Worm (Caenorhabditis elegans) whole organism, L4 larva: ENCODE data around the gene F19B2.6.

Experiments used
- D1046.2 ChIP-seq: fragments of 200-800 bp; sonication (Bioruptor generic); IDR thresholded peaks from 2 replicates; pipeline ENCODE4 v1.3.6; 2022; ENCODE audit warnings: missing genetic modification characterization, missing compliant biosample characterization
- F44E2.7 ChIP-seq: fragments of 200-800 bp; sonication (Bioruptor generic); IDR thresholded peaks from 2 replicates; pipeline ENCODE4 v2.1.2; 2022; ENCODE audit warnings: missing genetic modification characterization, missing compliant biosample characterization
- T26A8.4 ChIP-seq: fragments of 200-800 bp; sonication (Bioruptor generic); IDR thresholded peaks from 2 replicates; pipeline ENCODE4 v1.3.6; 2022; ENCODE audit warnings: missing genetic modification characterization, missing compliant biosample characterization
- Y105C5A.15 ChIP-seq: fragments of 200-800 bp; sonication (Bioruptor generic); IDR thresholded peaks from 2 replicates; pipeline ENCODE4 v1.3.6; 2022; ENCODE audit warnings: missing genetic modification characterization, missing compliant biosample characterization
- ZK546.5 ChIP-seq, 2 experiments: sonication (generic microtip); optimal IDR thresholded peaks; 2 replicates each; lab custom pipeline; 2017; ENCODE audit warnings: missing biosample characterization in 2 of 2, missing genetic modification characterization in 2 of 2
- aha-1 ChIP-seq: fragments of 150-350 bp; peaks from one replicate; lab custom pipeline; 2014; ENCODE audit warnings: missing biosample characterization, missing genetic modification characterization
- ama-1 ChIP-seq: fragments of 150-350 bp; optimal IDR thresholded peaks from 2 replicates; lab custom pipeline; 2014; ENCODE audit warnings: inconsistent platforms, mixed read lengths
- ceh-44 ChIP-seq: fragments of 200-800 bp; sonication (Bioruptor generic); IDR thresholded peaks from 2 replicates; pipeline ENCODE4 v1.3.6; 2022; ENCODE audit warnings: missing genetic modification reagents, missing genetic modification characterization, missing compliant biosample characterization
- ceh-82 ChIP-seq: sonication (generic microtip); optimal IDR thresholded peaks from 2 replicates; lab custom pipeline; 2017; ENCODE audit warnings: missing biosample characterization, missing genetic modification characterization
- ces-1 ChIP-seq: fragments of 150-350 bp; sonication (generic microtip); optimal IDR thresholded peaks from 4 replicates; lab custom pipeline; 2014; ENCODE audit warnings: missing biosample characterization, missing genetic modification reagents, missing genetic modification characterization
- ctbp-1 ChIP-seq: fragments of 200-800 bp; sonication (Bioruptor generic); IDR thresholded peaks from 2 replicates; pipeline ENCODE4 v1.3.6; 2022; ENCODE audit warnings: missing genetic modification reagents, missing genetic modification characterization, missing compliant biosample characterization
- daf-8 ChIP-seq: fragments of 200-800 bp; sonication (Bioruptor generic); IDR thresholded peaks from 2 replicates; pipeline ENCODE4 v1.3.6; 2022; ENCODE audit warnings: missing genetic modification characterization, missing compliant biosample characterization
- dmd-6 ChIP-seq: fragments of 200-800 bp; sonication (Bioruptor generic); IDR thresholded peaks from 2 replicates; pipeline ENCODE4 v1.3.6; 2022; ENCODE audit warnings: missing genetic modification reagents, missing genetic modification characterization, missing compliant biosample characterization
- egl-43 ChIP-seq: fragments of 200-800 bp; sonication (Bioruptor generic); IDR thresholded peaks from 2 replicates; pipeline ENCODE4 v1.3.6; 2022; ENCODE audit warnings: missing genetic modification reagents, missing genetic modification characterization, missing compliant biosample characterization
- fkh-10 ChIP-seq: fragments of 150-350 bp; optimal IDR thresholded peaks from 2 replicates; lab custom pipeline; 2014; ENCODE audit warnings: missing biosample characterization, missing genetic modification reagents, missing genetic modification characterization
- hmg-1.1 ChIP-seq: fragments of 200-800 bp; sonication (Bioruptor generic); IDR thresholded peaks from 2 replicates; pipeline ENCODE4 v1.3.6; 2022; ENCODE audit warnings: missing genetic modification reagents, missing genetic modification characterization, missing compliant biosample characterization
- lin-1 ChIP-seq: fragments of 200-800 bp; sonication (Bioruptor generic); IDR thresholded peaks from 2 replicates; pipeline ENCODE4 v1.3.6; 2022; ENCODE audit warnings: missing genetic modification reagents, missing genetic modification characterization, missing compliant biosample characterization
- lin-15B ChIP-seq: fragments of 150-350 bp; sonication (generic microtip); optimal IDR thresholded peaks from 3 replicates; lab custom pipeline; 2014; ENCODE audit warnings: missing biosample characterization, missing genetic modification characterization
- lin-39 ChIP-seq: fragments of 150-350 bp; optimal IDR thresholded peaks from 2 replicates; lab custom pipeline; 2014; ENCODE audit warnings: missing biosample characterization, missing genetic modification reagents, missing genetic modification characterization
- madf-5 ChIP-seq, 2 experiments: fragments of 200-800 bp; sonication (Bioruptor generic); IDR thresholded peaks; 2 replicates each; pipeline ENCODE4 v1.3.6; 2022; ENCODE audit warnings: missing compliant biosample characterization in 2 of 2, missing genetic modification characterization in 2 of 2
- mep-1 ChIP-seq: fragments of 150-350 bp; sonication (generic microtip); optimal IDR thresholded peaks from 3 replicates; lab custom pipeline; 2014; ENCODE audit warnings: missing biosample characterization, missing genetic modification characterization
- nhr-102 ChIP-seq: sonication (generic microtip); optimal IDR thresholded peaks from 2 replicates; lab custom pipeline; 2016; ENCODE audit warnings: mild to moderate bottlenecking, missing genetic modification characterization, moderate library complexity, missing compliant biosample characterization
- nhr-41 ChIP-seq: fragments of 200-800 bp; sonication (Bioruptor generic); IDR thresholded peaks from 2 replicates; pipeline ENCODE4 v1.3.6; 2022; ENCODE audit warnings: missing genetic modification reagents, missing genetic modification characterization, missing compliant biosample characterization
- nhr-42 ChIP-seq: fragments of 200-800 bp; sonication (Bioruptor generic); IDR thresholded peaks from 2 replicates; pipeline ENCODE4 v1.3.6; 2022; ENCODE audit warnings: missing genetic modification characterization, missing compliant biosample characterization
- php-3 ChIP-seq: fragments of 200-800 bp; sonication (Bioruptor generic); IDR thresholded peaks from 2 replicates; pipeline ENCODE4 v1.3.6; 2022; ENCODE audit warnings: missing genetic modification reagents, missing genetic modification characterization, missing compliant biosample characterization
- set-16 ChIP-seq: fragments of 200-800 bp; sonication (Bioruptor generic); IDR thresholded peaks from 2 replicates; pipeline ENCODE4 v1.3.6; 2022; ENCODE audit warnings: missing genetic modification reagents, missing genetic modification characterization, missing compliant biosample characterization
- skn-1 ChIP-seq: fragments of 150-350 bp; optimal IDR thresholded peaks from 2 replicates; lab custom pipeline; 2014; ENCODE audit warnings: missing biosample characterization, missing genetic modification characterization
- tra-1 ChIP-seq: fragments of 200-800 bp; sonication (Bioruptor generic); IDR thresholded peaks from 2 replicates; pipeline ENCODE4 v1.3.6; 2022; ENCODE audit warnings: missing genetic modification reagents, missing genetic modification characterization, missing compliant biosample characterization
- unc-62 ChIP-seq, 3 experiments: fragments of 150-350 bp in 1 of 3; sonication (generic microtip); optimal IDR thresholded peaks in 2 of 3; peaks in 1 of 3; 1 replicate in 1 of 3; 2 replicates in 2 of 3; lab custom pipeline; 2014 to 2017; ENCODE audit warnings: missing biosample characterization in 3 of 3, missing genetic modification characterization in 3 of 3, missing genetic modification reagents in 3 of 3, missing genotype in 1 of 3
- zag-1 ChIP-seq: fragments of 150-350 bp; optimal IDR thresholded peaks from 2 replicates; lab custom pipeline; 2014; ENCODE audit warnings: missing biosample characterization, missing genetic modification characterization
- zip-11 ChIP-seq: fragments of 200-800 bp; sonication (Bioruptor generic); IDR thresholded peaks from 2 replicates; pipeline ENCODE4 v1.3.6; 2022; ENCODE audit warnings: missing genetic modification characterization, missing compliant biosample characterization

The F19B2.6 gene

DNA sequence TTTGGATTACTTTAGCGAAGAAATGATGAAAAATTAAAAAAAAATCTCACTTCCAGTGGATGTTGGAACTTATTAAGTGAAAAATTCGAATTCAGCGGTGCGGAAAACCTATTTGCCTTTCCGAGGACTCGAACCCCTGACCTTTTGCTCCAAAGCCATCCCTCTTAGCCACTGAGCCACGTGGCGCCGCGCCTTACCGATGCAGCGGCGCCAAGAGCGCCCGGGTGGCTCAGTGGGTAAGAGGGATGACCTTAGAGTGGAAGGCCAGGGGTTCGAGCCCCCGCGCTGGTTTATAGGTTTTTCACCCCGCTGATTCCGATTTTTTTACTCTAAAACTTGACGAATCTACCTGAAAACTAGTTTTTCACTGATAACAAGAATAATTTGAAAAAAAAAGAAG, 30.8 kb upstream of the F19B2.6 start:
- TF ChIP-seq aha-1 (peak; percentile 40), nhr-102 (tag; lab: Kevin White, UChicago) (no peak), egl-43 (GFP tag; lab: Robert Waterston, UW) (0 out of 2 replicates have a peak, but pooled peaks have one; percentile 10), nhr-41 (GFP tag; lab: Robert Waterston, UW) (no peak), lin-39 (tag; lab: Kevin White, UChicago) (no peak), F44E2.7 (0 out of 2 replicates have a peak, but pooled peaks have one; percentile 64), fkh-10 (no peak), tra-1 (GFP tag; lab: Robert Waterston, UW) (peak; percentile 45; the same call in 1 of the 2 replicates), set-16 (peak; percentile 90)
- TF ChIP-seq, all 104 proteins: peak for 5

DNA sequence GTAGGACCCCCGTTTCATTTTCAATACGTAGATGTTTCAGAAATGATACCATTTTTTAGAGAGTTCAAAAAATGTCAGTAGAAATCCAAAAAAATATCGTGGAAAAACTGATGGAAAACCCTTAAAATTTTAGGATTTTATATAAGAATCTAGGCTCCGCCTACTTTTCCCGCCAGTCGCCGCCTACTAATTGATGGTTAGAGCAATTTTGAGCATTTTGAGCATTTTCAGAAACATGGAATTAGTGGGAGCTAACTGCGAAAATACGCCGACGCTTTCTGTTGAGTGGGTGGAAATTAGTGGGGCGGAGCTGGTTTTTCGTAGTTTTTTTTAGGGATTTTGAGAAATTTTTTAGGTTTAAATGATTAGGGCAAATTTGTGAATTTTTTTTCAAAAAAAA, 25.2 kb upstream of the F19B2.6 start, which contains the start of gene ssu-1:
TSS of gene ssu-1 (minus strand) at position 101 of the 400 bp plus-strand sequence.
- no peak for TF ChIP-seq mep-1
- no peak for TF ChIP-seq nhr-42 (GFP tag; lab: Robert Waterston, UW)
- no peak for TF ChIP-seq madf-5 (GFP tag; IDR thresholded peaks at IDR 0.05; lab: Robert Waterston, UW)
- no peak for TF ChIP-seq T26A8.4 (GFP tag; lab: Robert Waterston, UW)
- TF ChIP-seq dmd-6 (GFP tag; lab: Robert Waterston, UW): no peak
- no peak for TF ChIP-seq lin-39 (tag; lab: Kevin White, UChicago)
- no peak for TF ChIP-seq php-3 (GFP tag; lab: Robert Waterston, UW)
- TF ChIP-seq zag-1 (tag; lab: Kevin White, UChicago): no peak
- TF ChIP-seq ces-1: no peak
- no peak for TF ChIP-seq ctbp-1
- TF ChIP-seq ceh-82 (tag; lab: Kevin White, UChicago): no peak
- TF ChIP-seq lin-1 (GFP tag; lab: Robert Waterston, UW): no peak
- no peak for TF ChIP-seq Y105C5A.15

DNA sequence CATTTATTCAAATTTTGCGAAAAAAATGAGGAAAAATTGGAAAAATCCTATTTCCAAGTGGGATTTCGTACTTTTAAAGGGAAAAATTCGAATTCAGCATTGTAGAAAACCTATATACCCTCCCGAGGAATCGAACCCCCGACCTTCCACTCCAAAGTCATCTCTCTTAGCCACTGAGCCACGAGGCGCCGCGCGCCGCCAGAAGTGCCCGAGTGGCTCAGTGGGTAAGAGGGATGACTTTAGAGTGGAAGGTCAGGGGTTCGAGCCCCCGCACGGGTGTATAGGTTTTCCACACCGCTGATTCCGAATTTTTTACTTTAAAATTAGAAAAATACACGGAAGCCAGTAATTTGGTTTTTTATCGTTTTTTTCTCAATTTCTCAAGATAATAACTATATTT, 23.5 kb upstream of the F19B2.6 start:
- TF ChIP-seq set-16: peak; percentile 71
- TF ChIP-seq tra-1 (GFP tag; lab: Robert Waterston, UW): 0 out of 2 replicates have a peak, but pooled peaks have one; percentile 26
- TF ChIP-seq ceh-44 (GFP tag; lab: Robert Waterston, UW): 0 out of 2 replicates have a peak, but pooled peaks have one; percentile 37
- TF ChIP-seq unc-62 (GFP tag; optimal IDR thresholded peaks at IDR 0.05 in 1 of 2; lab: Kevin White, UChicago): no peak
- TF ChIP-seq unc-62 (tag; optimal IDR thresholded peaks at IDR 0.05; lab: Kevin White, UChicago): no peak

DNA sequence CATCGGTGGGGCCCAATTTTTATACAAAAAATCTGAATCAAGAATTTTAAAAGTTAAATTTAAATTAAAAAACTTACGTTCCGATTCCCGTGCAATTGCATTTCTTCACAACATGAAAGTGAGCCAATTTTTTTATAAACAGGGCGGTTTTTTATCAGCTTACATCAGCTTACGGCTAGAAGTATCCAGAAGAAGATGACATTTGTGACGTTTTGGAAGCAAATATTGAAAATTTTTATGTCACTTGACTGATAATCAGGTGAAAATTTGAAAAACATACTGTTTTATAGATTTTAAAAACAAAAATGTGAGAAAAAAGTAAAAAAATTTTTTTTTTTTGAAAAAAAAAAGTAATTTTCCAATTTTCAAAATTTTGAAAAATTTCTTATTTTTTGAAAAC, 23.1 kb upstream of the F19B2.6 start, which contains the start of gene Y113G7A.22:
TSS of gene Y113G7A.22 (minus strand) at position 101 of the 400 bp plus-strand sequence.
- TF ChIP-seq aha-1: peak; percentile 2
- no peak for TF ChIP-seq hmg-1.1 (GFP tag; lab: Robert Waterston, UW)
- no peak for TF ChIP-seq ama-1 (lab: Kevin White, UChicago)
- no peak for TF ChIP-seq skn-1 (tag; lab: Kevin White, UChicago)

DNA sequence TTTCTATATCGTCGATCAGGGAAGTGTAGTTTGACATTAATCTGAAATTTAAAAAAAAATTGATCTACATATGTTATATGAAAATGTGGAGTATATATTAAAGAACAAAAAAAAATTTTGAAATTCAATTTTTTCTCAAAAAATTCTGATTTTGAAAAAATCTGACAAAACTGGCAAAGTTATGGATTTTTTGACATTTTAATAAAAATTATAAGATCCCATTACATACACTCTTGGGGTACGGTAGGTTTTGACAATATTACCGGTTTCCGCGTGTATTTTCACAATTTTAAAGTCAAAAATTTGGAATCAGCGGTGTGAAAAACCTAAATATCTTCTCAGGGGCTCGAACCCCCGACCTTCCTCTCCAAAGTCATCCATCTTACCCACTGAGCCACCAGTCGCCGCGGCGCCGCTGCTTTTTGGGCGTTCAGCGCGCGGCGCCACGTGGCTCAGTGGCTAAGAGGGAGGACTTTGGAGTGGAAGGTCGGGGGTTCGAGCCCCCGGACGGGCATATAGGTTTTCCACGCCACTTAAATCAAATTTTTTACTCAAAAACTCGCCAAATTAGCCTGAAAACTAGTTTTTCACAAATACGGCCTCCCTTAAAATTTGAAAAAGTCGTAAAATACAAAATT, 19.8 kb upstream of the F19B2.6 start, which contains the start of gene Y113G7A.14:
TSS of gene Y113G7A.14 (minus strand) at position 51 of the 638 bp plus-strand sequence.
- no peak for TF ChIP-seq zip-11
- TF ChIP-seq D1046.2: no peak
- TF ChIP-seq ZK546.5 (tag; optimal IDR thresholded peaks at IDR 0.05; lab: Kevin White, UChicago): no peak
- peak; percentile 30 for TF ChIP-seq aha-1
- no peak for TF ChIP-seq nhr-41 (GFP tag; lab: Robert Waterston, UW)
- TF ChIP-seq daf-8: no peak
- peak; percentile 88 for TF ChIP-seq set-16

DNA sequence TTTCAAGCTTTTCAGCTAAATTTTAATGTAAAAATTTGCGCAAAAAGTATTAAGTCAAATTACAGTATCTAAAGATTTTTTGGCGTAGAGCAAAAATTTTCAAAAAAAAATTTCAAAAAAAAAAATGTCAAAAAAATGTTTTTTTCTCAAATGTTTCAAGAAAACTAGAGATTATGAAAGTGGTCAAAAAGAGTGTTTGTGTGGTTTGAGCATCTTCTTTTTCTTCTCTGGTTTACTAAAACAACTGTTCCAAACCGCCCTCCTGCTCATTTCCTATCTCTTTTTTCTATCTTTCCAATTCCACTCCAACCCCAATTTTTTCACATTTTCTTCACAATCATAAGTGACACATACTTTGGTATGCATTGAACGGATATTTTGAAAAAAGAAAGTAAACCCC, 16.0 kb upstream of the F19B2.6 start, which contains the start of gene Y113G7A.12:
TSS of gene Y113G7A.12 (plus strand) at position 301 of the 400 bp plus-strand sequence.
- TF ChIP-seq lin-15B (tag; lab: Kevin White, UChicago): no peak
- peak; percentile 89 for TF ChIP-seq aha-1
- TF ChIP-seq, all 104 proteins: peak for 1
